Fruit fly (Drosophila melanogaster) whole organism, prepupa: ENCODE measurements around the gene CG31013.
A peak's percentile ranks its signal among the peaks of the same experiment; 100 is the strongest.

ENCODE experiments used
- Blimp-1 ChIP-seq: fragments of 200-800 bp; sonication (Bioruptor generic); optimal IDR thresholded peaks from 3 replicates; lab custom pipeline; 2017; ENCODE audit warnings: missing biosample characterization, missing genetic modification characterization, mild to moderate bottlenecking, moderate library complexity, missing genetic modification reagents
- CG10631 ChIP-seq: fragments of 200-800 bp; sonication (Bioruptor generic); optimal IDR thresholded peaks from 2 replicates; lab custom pipeline; 2016; ENCODE audit warnings: missing biosample characterization, missing genetic modification characterization
- CG10669 ChIP-seq: fragments of 200-800 bp; sonication (Bioruptor generic); optimal IDR thresholded peaks from 3 replicates; lab custom pipeline; 2018; ENCODE audit warnings: missing biosample characterization, mild to moderate bottlenecking, missing genetic modification characterization, moderate library complexity
- CG11294 ChIP-seq: fragments of 200-800 bp; sonication (Bioruptor generic); IDR thresholded peaks from 2 replicates; pipeline ENCODE4 v1.3.6; 2022; ENCODE audit warnings: missing biosample characterization, missing genetic modification characterization
- CG11762 ChIP-seq: fragments of 200-800 bp; sonication (Bioruptor generic); optimal IDR thresholded peaks from 3 replicates; lab custom pipeline; 2016; ENCODE audit warnings: missing biosample characterization, missing genetic modification characterization; ENCODE audit not compliant: insufficient read depth
- CG11902 ChIP-seq: fragments of 200-800 bp; sonication (Bioruptor generic); optimal IDR thresholded peaks from 3 replicates; lab custom pipeline; 2016; ENCODE audit warnings: missing biosample characterization, missing genetic modification characterization
- CG15336 ChIP-seq: fragments of 200-800 bp; sonication (Bioruptor generic); IDR thresholded peaks from 2 replicates; pipeline ENCODE4 v1.3.6; 2022; ENCODE audit warnings: missing biosample characterization, missing genetic modification characterization
- CG16779 ChIP-seq: fragments of 200-800 bp; sonication (Bioruptor generic); optimal IDR thresholded peaks from 3 replicates; lab custom pipeline; 2017; ENCODE audit warnings: missing biosample characterization, mild to moderate bottlenecking, missing genetic modification characterization
- CG3032 ChIP-seq: fragments of 200-800 bp; optimal IDR thresholded peaks from 2 replicates; lab custom pipeline; 2019; ENCODE audit warnings: missing biosample characterization, mild to moderate bottlenecking, missing genetic modification characterization, moderate library complexity
- CG31627 ChIP-seq: fragments of 200-800 bp; sonication (Bioruptor generic); optimal IDR thresholded peaks from 3 replicates; lab custom pipeline; 2016; ENCODE audit warnings: missing biosample characterization, missing genetic modification characterization
- CG32006 ChIP-seq: fragments of 200-800 bp; sonication (Bioruptor generic); optimal IDR thresholded peaks from 3 replicates; lab custom pipeline; 2017; ENCODE audit warnings: missing biosample characterization, mild to moderate bottlenecking, missing genetic modification characterization
- CG34406 ChIP-seq: fragments of 200-800 bp; sonication (Bioruptor generic); optimal IDR thresholded peaks from 3 replicates; lab custom pipeline; 2016; ENCODE audit warnings: missing biosample characterization, missing genetic modification characterization
- CG4318 ChIP-seq: fragments of 200-800 bp; sonication (Bioruptor generic); optimal IDR thresholded peaks from 3 replicates; lab custom pipeline; 2017; ENCODE audit warnings: missing biosample characterization, mild to moderate bottlenecking, missing genetic modification characterization
- CG6163 ChIP-seq: fragments of 200-800 bp; sonication (Bioruptor generic); IDR thresholded peaks from 3 replicates; pipeline ENCODE4 v1.3.6; 2022; ENCODE audit warnings: missing biosample characterization, missing genetic modification characterization
- CG6276 ChIP-seq: fragments of 200-800 bp; sonication (Bioruptor generic); optimal IDR thresholded peaks from 2 replicates; lab custom pipeline; 2017; ENCODE audit warnings: missing biosample characterization, mild to moderate bottlenecking, missing genetic modification characterization
- CG6792 ChIP-seq: fragments of 200-800 bp; sonication (Bioruptor generic); optimal IDR thresholded peaks from 3 replicates; lab custom pipeline; 2016; ENCODE audit warnings: missing biosample characterization, missing genetic modification characterization
- CG6808 ChIP-seq: fragments of 200-800 bp; sonication (Bioruptor generic); optimal IDR thresholded peaks from 3 replicates; lab custom pipeline; 2017; ENCODE audit warnings: missing biosample characterization, missing genetic modification characterization, mild to moderate bottlenecking, moderate library complexity, missing genetic modification reagents
- CG6854 ChIP-seq: fragments of 200-800 bp; sonication (Bioruptor generic); optimal IDR thresholded peaks from 2 replicates; lab custom pipeline; 2017; ENCODE audit warnings: missing biosample characterization, mild to moderate bottlenecking, missing genetic modification characterization
- CG7368 ChIP-seq: fragments of 200-800 bp; sonication (Bioruptor generic); optimal IDR thresholded peaks from 3 replicates; lab custom pipeline; 2016; ENCODE audit warnings: missing biosample characterization, missing genetic modification characterization
- CG8119 ChIP-seq: fragments of 200-800 bp; sonication (Bioruptor generic); IDR thresholded peaks from 3 replicates; pipeline ENCODE4 v1.3.6; 2022; ENCODE audit warnings: missing biosample characterization, missing genetic modification characterization
- CG8632 ChIP-seq: fragments of 200-800 bp; sonication (Bioruptor generic); optimal IDR thresholded peaks from 3 replicates; lab custom pipeline; 2016; ENCODE audit warnings: missing biosample characterization, missing genetic modification characterization
- CG9139 ChIP-seq: fragments of 200-800 bp; sonication (Bioruptor generic); optimal IDR thresholded peaks from 3 replicates; lab custom pipeline; 2017; ENCODE audit warnings: missing biosample characterization, mild to moderate bottlenecking, missing genetic modification characterization
- Eip75B ChIP-seq: fragments of 200-800 bp; sonication (Bioruptor generic); optimal IDR thresholded peaks from 3 replicates; lab custom pipeline; 2016; ENCODE audit warnings: missing biosample characterization, missing genetic modification characterization
- Eip78C ChIP-seq: fragments of 200-800 bp; sonication (Bioruptor generic); peaks from one replicate; lab custom pipeline; 2016; ENCODE audit warnings: missing biosample characterization, missing genetic modification characterization
- Eip93F ChIP-seq: fragments of 200-800 bp; sonication (Bioruptor generic); optimal IDR thresholded peaks from 2 replicates; lab custom pipeline; 2016; ENCODE audit warnings: missing biosample characterization, mild to moderate bottlenecking, missing genetic modification characterization
- Ets21C ChIP-seq: fragments of 200-800 bp; sonication (Bioruptor generic); optimal IDR thresholded peaks from 3 replicates; lab custom pipeline; 2016; ENCODE audit warnings: missing biosample characterization, missing genetic modification characterization
- Ets96B ChIP-seq: fragments of 200-800 bp; optimal IDR thresholded peaks from 2 replicates; lab custom pipeline; 2019; ENCODE audit warnings: missing biosample characterization, mild to moderate bottlenecking, missing genetic modification characterization, moderate library complexity
- Gug ChIP-seq: fragments of 200-800 bp; sonication (Bioruptor generic); IDR thresholded peaks from 2 replicates; pipeline ENCODE4 v1.3.6; 2022; ENCODE audit warnings: missing biosample characterization, missing genetic modification characterization
- Hr38 ChIP-seq: sonication (Bioruptor generic); optimal IDR thresholded peaks from 2 replicates; lab custom pipeline; 2016; ENCODE audit warnings: missing biosample characterization, missing genetic modification characterization
- Hr39 ChIP-seq: fragments of 200-800 bp; sonication (Bioruptor generic); optimal IDR thresholded peaks from 2 replicates; lab custom pipeline; 2016; ENCODE audit warnings: missing biosample characterization, missing genetic modification characterization
- Hr4 ChIP-seq: fragments of 200-800 bp; sonication (Bioruptor generic); optimal IDR thresholded peaks from 3 replicates; lab custom pipeline; 2016; ENCODE audit warnings: missing biosample characterization, missing genetic modification characterization
- Lpt ChIP-seq: fragments of 200-800 bp; sonication (Bioruptor generic); optimal IDR thresholded peaks from 3 replicates; lab custom pipeline; 2016; ENCODE audit warnings: missing biosample characterization, missing genetic modification characterization
- Met ChIP-seq: fragments of 200-800 bp; sonication (Bioruptor generic); optimal IDR thresholded peaks from 3 replicates; lab custom pipeline; 2016; ENCODE audit warnings: missing biosample characterization, missing genetic modification characterization
- OdsH ChIP-seq: fragments of 200-800 bp; sonication (Bioruptor generic); optimal IDR thresholded peaks from 3 replicates; lab custom pipeline; 2016; ENCODE audit warnings: missing biosample characterization, missing genetic modification characterization
- Smox ChIP-seq: fragments of 200-800 bp; sonication (Bioruptor generic); optimal IDR thresholded peaks from 3 replicates; lab custom pipeline; 2016; ENCODE audit warnings: missing biosample characterization, missing genetic modification characterization
- Sox14 ChIP-seq: fragments of 200-800 bp; sonication (Bioruptor generic); optimal IDR thresholded peaks from 3 replicates; lab custom pipeline; 2016; ENCODE audit warnings: missing biosample characterization, missing genetic modification characterization
- Sox15 ChIP-seq: fragments of 200-800 bp; sonication (Bioruptor generic); optimal IDR thresholded peaks from 3 replicates; lab custom pipeline; 2016; ENCODE audit warnings: missing biosample characterization, missing genetic modification characterization
- achi ChIP-seq: fragments of 200-800 bp; sonication (Bioruptor generic); optimal IDR thresholded peaks from 3 replicates; lab custom pipeline; 2016; ENCODE audit warnings: missing biosample characterization, missing genetic modification characterization
- cyc ChIP-seq: fragments of 200-800 bp; sonication (Bioruptor generic); optimal IDR thresholded peaks from 3 replicates; lab custom pipeline; 2016; ENCODE audit warnings: missing biosample characterization, missing genetic modification characterization
- dac ChIP-seq: fragments of 200-800 bp; sonication (Bioruptor generic); optimal IDR thresholded peaks from 2 replicates; lab custom pipeline; 2017; ENCODE audit warnings: missing biosample characterization, mild to moderate bottlenecking, missing genetic modification characterization
- dsx ChIP-seq: fragments of 200-800 bp; optimal IDR thresholded peaks from 3 replicates; lab custom pipeline; 2019; ENCODE audit warnings: missing biosample characterization, mild to moderate bottlenecking, missing genetic modification characterization, moderate library complexity; ENCODE audit not compliant: poor library complexity, severe bottlenecking
- esn ChIP-seq: fragments of 200-800 bp; sonication (Bioruptor generic); optimal IDR thresholded peaks from 2 replicates; lab custom pipeline; 2016; ENCODE audit warnings: missing biosample characterization, mild to moderate bottlenecking, missing genetic modification characterization, moderate library complexity
- fd85E ChIP-seq: fragments of 200-800 bp; sonication (Bioruptor generic); optimal IDR thresholded peaks from 3 replicates; lab custom pipeline; 2016; ENCODE audit warnings: missing biosample characterization, missing genetic modification characterization
- lz ChIP-seq: fragments of 200-800 bp; sonication (Bioruptor generic); optimal IDR thresholded peaks from 3 replicates; lab custom pipeline; 2016; ENCODE audit warnings: missing biosample characterization, missing genetic modification characterization
- net ChIP-seq: fragments of 200-800 bp; sonication (Bioruptor generic); optimal IDR thresholded peaks from 3 replicates; lab custom pipeline; 2016; ENCODE audit warnings: missing biosample characterization, missing genetic modification characterization
- pdm3 ChIP-seq: fragments of 200-800 bp; sonication (Bioruptor generic); optimal IDR thresholded peaks from 3 replicates; lab custom pipeline; 2016; ENCODE audit warnings: missing biosample characterization, missing genetic modification characterization
- salr ChIP-seq, 2 experiments: fragments of 200-800 bp; sonication (Bioruptor generic); optimal IDR thresholded peaks; 3 replicates each; lab custom pipeline; 2016 to 2018; ENCODE audit warnings: missing biosample characterization in 2 of 2, missing genetic modification characterization in 2 of 2, mild to moderate bottlenecking in 1 of 2
- ss ChIP-seq, 2 experiments: fragments of 200-800 bp; sonication (Bioruptor generic); optimal IDR thresholded peaks; 2 replicates in 1 of 2; 3 replicates in 1 of 2; lab custom pipeline; 2017 to 2018; ENCODE audit warnings: mild to moderate bottlenecking in 2 of 2, missing biosample characterization in 2 of 2, missing genetic modification characterization in 2 of 2, moderate library complexity in 1 of 2
- topi ChIP-seq: fragments of 200-800 bp; sonication (Bioruptor generic); optimal IDR thresholded peaks from 3 replicates; lab custom pipeline; 2016; ENCODE audit warnings: missing biosample characterization, missing genetic modification characterization
- vri ChIP-seq: fragments of 200-800 bp; sonication (Bioruptor generic); optimal IDR thresholded peaks from 3 replicates; lab custom pipeline; 2016; ENCODE audit warnings: missing biosample characterization, mild to moderate bottlenecking, missing genetic modification characterization

The CG31013 gene

dm6 chr3R:30601440-30602256, 44.0 kb downstream of the CG31013 start, which contains the start of the genes CG2246 and CG31021:
CG2246 (minus strand) TSS chr3R:30601489.
CG31021 (plus strand) TSS chr3R:30602206.
- TF ChIP-seq Hr4 (peak; percentile 29), cyc (GFP tag; lab: Kevin White, UChicago) (peak; percentile 30), CG32006 (no peak), Eip93F (GFP tag; lab: Kevin White, UChicago) (peak; percentile 6), salr (GFP tag; optimal IDR thresholded peaks at IDR 0.05; lab: Kevin White, UChicago) (no peak), CG3032 (tag; lab: Kevin White, UChicago) (no peak), CG31627 (GFP tag; lab: Kevin White, UChicago) (peak; percentile 51), CG6163 (GFP tag; lab: Robert Waterston, UW) (peak; percentile 54; the same call in 2 of the 3 replicates), CG6276 (GFP tag; lab: Kevin White, UChicago) (no peak), Hr38 (GFP tag; lab: Kevin White, UChicago) (no peak), CG11762 (GFP tag; lab: Kevin White, UChicago) (no peak), CG15336 (GFP tag; lab: Robert Waterston, UW) (peak; percentile 32; the same call in 1 of the 2 replicates), lz (GFP tag; lab: Kevin White, UChicago) (peak; percentile 55), CG6854 (GFP tag; lab: Kevin White, UChicago) (no peak), vri (GFP tag; lab: Kevin White, UChicago) (no peak), Sox14 (GFP tag; lab: Kevin White, UChicago) (peak; percentile 27), topi (GFP tag; lab: Kevin White, UChicago) (peak; percentile 21), CG8119 (GFP tag; lab: Robert Waterston, UW) (0 out of 3 replicates have a peak, but pooled peaks have one; percentile 14), CG8632 (GFP tag; lab: Kevin White, UChicago) (no peak), dac (GFP tag; lab: Kevin White, UChicago) (no peak), Lpt (GFP tag; lab: Kevin White, UChicago) (no peak), OdsH (peak; percentile 34), Eip75B (GFP tag; lab: Kevin White, UChicago) (peak; percentile 13), CG10669 (GFP tag; lab: Kevin White, UChicago) (peak; percentile 14), Eip78C (GFP tag; lab: Kevin White, UChicago) (peak; percentile 67), CG6792 (peak; percentile 11), Sox15 (GFP tag; lab: Kevin White, UChicago) (no peak), CG11294 (GFP tag; lab: Robert Waterston, UW) (no peak), achi (GFP tag; lab: Kevin White, UChicago) (no peak), Smox (GFP tag; lab: Kevin White, UChicago) (peak; percentile 34), CG34406 (GFP tag; lab: Kevin White, UChicago) (no peak), net (GFP tag; lab: Kevin White, UChicago) (no peak), Met (peak; percentile 41), CG9139 (GFP tag; lab: Kevin White, UChicago) (no peak), CG6808 (peak; percentile 93), Hr39 (GFP tag; lab: Kevin White, UChicago) (peak; percentile 52), CG11902 (GFP tag; lab: Kevin White, UChicago) (peak; percentile 9), fd85E (GFP tag; lab: Kevin White, UChicago) (no peak), ss (GFP tag; optimal IDR thresholded peaks at IDR 0.05; lab: Kevin White, UChicago) (no peak), pdm3 (GFP tag; lab: Kevin White, UChicago) (peak; percentile 2), esn (GFP tag; lab: Kevin White, UChicago) (peak; percentile 52), Blimp-1 (GFP tag; lab: Kevin White, UChicago) (no peak), CG16779 (tag; lab: Kevin White, UChicago) (no peak), Ets96B (tag; lab: Kevin White, UChicago) (no peak), dsx (GFP tag; lab: Kevin White, UChicago) (no peak), CG10631 (peak; percentile 58), Ets21C (GFP tag; lab: Kevin White, UChicago) (no peak), Gug (GFP tag; lab: Robert Waterston, UW) (0 out of 2 replicates have a peak, but pooled peaks have one; percentile 16), CG4318 (GFP tag; lab: Kevin White, UChicago) (no peak), CG7368 (GFP tag; lab: Kevin White, UChicago) (peak; percentile 2)
